Fruit fly (Drosophila melanogaster) whole organism, embryonic: ENCODE measurements around the gene CG15818.

ENCODE experiments used
- Atf6 ChIP-seq: fragments of 200-800 bp; sonication (Bioruptor generic); IDR thresholded peaks from 2 replicates; pipeline ENCODE4 v1.3.6; 2022; ENCODE audit warnings: missing biosample characterization, missing genetic modification characterization
- CG10366 ChIP-seq: fragments of 200-800 bp; sonication (Bioruptor generic); IDR thresholded peaks from 2 replicates; pipeline ENCODE4 v1.3.6; 2022; ENCODE audit warnings: missing biosample characterization, missing genetic modification characterization
- CG10979 ChIP-seq: fragments of 200-800 bp; sonication (Bioruptor generic); optimal IDR thresholded peaks from 2 replicates; lab custom pipeline; 2018; ENCODE audit warnings: missing biosample characterization, mild to moderate bottlenecking, missing genetic modification characterization, moderate library complexity
- CG11093 ChIP-seq: fragments of 200-800 bp; sonication (Bioruptor generic); IDR thresholded peaks from 3 replicates; pipeline ENCODE4 v1.3.6; 2022; ENCODE audit warnings: missing biosample characterization, missing genetic modification characterization
- CG3163 ChIP-seq: fragments of 200-800 bp; sonication (Bioruptor generic); optimal IDR thresholded peaks from 3 replicates; lab custom pipeline; 2016; ENCODE audit warnings: missing biosample characterization, missing genetic modification characterization
- CG4282 ChIP-seq: fragments of 200-800 bp; sonication (Bioruptor generic); optimal IDR thresholded peaks from 2 replicates; lab custom pipeline; 2016; ENCODE audit warnings: missing biosample characterization, missing genetic modification characterization
- CG6683 ChIP-seq: fragments of 200-800 bp; sonication (Bioruptor generic); optimal IDR thresholded peaks from 2 replicates; lab custom pipeline; 2017; ENCODE audit warnings: missing biosample characterization, mild to moderate bottlenecking, missing genetic modification characterization, missing genetic modification reagents
- CHES-1-like ChIP-seq: fragments of 200-800 bp; sonication (Bioruptor generic); optimal IDR thresholded peaks from 2 replicates; lab custom pipeline; 2016; ENCODE audit warnings: missing biosample characterization, missing genetic modification characterization
- D ChIP-seq, 2 experiments: fragments of 200-800 bp in 1 of 2; fragments of >200 bp in 1 of 2; sonication (Bioruptor generic) in 1 of 2; optimal IDR thresholded peaks; 2 replicates in 1 of 2; 3 replicates in 1 of 2; lab custom pipeline; 2017; ENCODE audit warnings: mild to moderate bottlenecking in 1 of 2, missing biosample characterization in 1 of 2, missing genetic modification characterization in 1 of 2, missing genetic modification reagents in 1 of 2
- Hmx ChIP-seq: fragments of 200-800 bp; sonication (Bioruptor generic); optimal IDR thresholded peaks from 2 replicates; lab custom pipeline; 2016; ENCODE audit warnings: missing biosample characterization, missing genetic modification characterization
- Hr78 ChIP-seq, 2 experiments: fragments of 200-800 bp in 1 of 2; fragments of >200 bp in 1 of 2; sonication (Bioruptor generic) in 1 of 2; optimal IDR thresholded peaks; 2 replicates each; lab custom pipeline; 2017 to 2019; ENCODE audit warnings: missing biosample characterization in 2 of 2, missing genetic modification characterization in 2 of 2, mild to moderate bottlenecking in 1 of 2, moderate library complexity in 1 of 2
- grau ChIP-seq: fragments of 200-800 bp; optimal IDR thresholded peaks from 3 replicates; lab custom pipeline; 2019; ENCODE audit warnings: missing biosample characterization, mild to moderate bottlenecking, missing genetic modification characterization, moderate library complexity
- jigr1 ChIP-seq: fragments of 200-800 bp; sonication (Bioruptor generic); IDR thresholded peaks from 3 replicates; pipeline ENCODE4 v1.3.6; 2022; ENCODE audit warnings: missing biosample characterization, missing genetic modification characterization

dm6 chr2L:7395813-7396212 lies 14.9 kb upstream of the CG15818 start:
- TF ChIP-seq CG11093 (GFP tag; lab: Robert Waterston, UW) (no peak), CG4282 (GFP tag; lab: Kevin White, UChicago) (no peak), CG10366 (GFP tag; lab: Robert Waterston, UW) (peak; percentile 50; the same call in 1 of the 2 replicates), D (optimal IDR thresholded peaks at IDR 0.05; lab: Kevin White, UChicago) (no peak), D (GFP tag; optimal IDR thresholded peaks at IDR 0.05; lab: Kevin White, UChicago) (peak; percentile 23), jigr1 (GFP tag; lab: Robert Waterston, UW) (no peak), CHES-1-like (no peak), CG6683 (GFP tag; lab: Kevin White, UChicago) (peak; percentile 11), Hmx (GFP tag; lab: Kevin White, UChicago) (no peak), CG10979 (tag; lab: Kevin White, UChicago) (peak; percentile 44), Hr78 (GFP tag; optimal IDR thresholded peaks at IDR 0.05; lab: Kevin White, UChicago) (peak in 1 of 2 experiments; percentile 36), Atf6 (GFP tag; lab: Robert Waterston, UW) (peak; percentile 74), CG3163 (GFP tag; lab: Kevin White, UChicago) (no peak), grau (tag; lab: Kevin White, UChicago) (peak; percentile 78)
